Worm (Caenorhabditis elegans): ENCODE data around the gene str-198.

Gene str-198

DNA sequence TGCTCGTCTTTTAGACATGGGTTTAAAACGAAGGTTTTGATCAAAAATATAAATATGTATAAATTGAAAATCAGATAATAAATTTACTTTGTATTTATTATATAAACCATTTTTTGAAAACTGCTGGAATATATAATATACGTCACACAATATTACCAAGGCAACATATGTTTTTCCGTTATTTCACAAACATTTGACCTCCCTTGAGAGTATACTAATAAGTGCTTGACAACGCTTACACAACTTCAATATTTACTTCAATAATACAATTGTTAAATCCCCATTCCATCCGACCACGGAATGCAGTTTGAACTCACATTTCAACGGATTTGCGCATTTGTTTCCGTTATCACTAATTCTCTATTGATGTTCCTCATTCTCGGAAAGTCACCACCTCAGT lies at the start of gene str-198:
str-198 (plus strand) TSS at position 301 of the 400 bp plus-strand sequence.
- TF ChIP-seq unc-62 (GFP tag; optimal IDR thresholded peaks at IDR 0.05): no peak

ce11 chrV:16000433-16000832 lies 47.2 kb upstream of the str-198 start, which contains the start of gene nhr-50:
TSS of gene nhr-50 (minus strand) at chrV:16000631.
- no peak for TF ChIP-seq unc-62 (GFP tag; optimal IDR thresholded peaks at IDR 0.05)

ce11 chrV:16002288-16002687 lies 45.3 kb upstream of the str-198 start, which contains the start of gene nhr-63:
TSS of gene nhr-63 (plus strand) at chrV:16002588.
- no peak for TF ChIP-seq unc-62 (GFP tag; optimal IDR thresholded peaks at IDR 0.05)

- no peak for TF ChIP-seq unc-62 (GFP tag; optimal IDR thresholded peaks at IDR 0.05)
Measured at ce11 chrV:16007505-16007904, 40.1 kb upstream of the str-198 start, which contains the start of gene str-231. TSS of gene str-231 (minus strand) at chrV:16007605.

ce11 chrV:16009564-16009963 lies 38.0 kb upstream of the str-198 start, which contains the start of gene str-233:
TSS of gene str-233 (minus strand) at chrV:16009664.
- TF ChIP-seq unc-62 (GFP tag; optimal IDR thresholded peaks at IDR 0.05): no peak

DNA sequence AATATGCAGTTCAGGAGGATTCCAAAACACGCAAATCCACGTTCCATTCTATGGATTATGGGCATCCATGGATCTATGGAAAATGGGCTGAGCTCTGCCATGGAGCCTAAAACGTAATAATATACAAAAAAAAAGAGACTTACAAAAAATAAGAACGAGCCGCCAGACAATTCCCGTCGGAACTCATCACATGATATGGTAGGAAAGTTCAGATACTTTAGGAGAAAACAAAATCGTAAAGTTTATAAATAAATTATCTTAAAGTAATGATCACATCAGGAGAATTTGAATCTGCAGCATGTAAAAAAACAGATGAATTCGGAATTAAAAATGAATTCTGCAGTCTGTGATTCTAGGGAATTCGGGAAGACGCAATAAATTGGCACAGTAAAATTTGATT lies 32.0 kb upstream of the str-198 start, which contains the start of gene str-232:
str-232 (minus strand) TSS at position 101 of the 400 bp plus-strand sequence.
- no peak for TF ChIP-seq unc-62 (GFP tag; optimal IDR thresholded peaks at IDR 0.05)

DNA sequence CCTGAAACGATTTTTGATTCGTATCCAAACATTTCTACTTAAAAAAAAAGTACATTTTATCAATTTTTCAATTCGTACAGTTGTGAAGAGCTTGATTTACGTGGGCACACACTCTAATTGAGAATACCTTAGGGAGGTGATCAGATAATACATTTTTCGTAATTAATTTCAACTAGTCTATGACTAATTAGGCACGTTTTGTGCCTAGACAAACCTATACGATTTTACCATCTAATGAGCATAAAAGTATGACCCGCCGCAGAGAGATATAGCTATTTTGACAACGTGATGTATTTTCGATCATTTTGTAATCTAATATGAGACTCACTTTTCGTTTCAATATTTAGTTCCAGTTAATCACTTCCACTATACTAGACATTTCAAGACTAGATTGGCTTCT lies 30.6 kb upstream of the str-198 start:
- no peak for TF ChIP-seq unc-62 (GFP tag; optimal IDR thresholded peaks at IDR 0.05)

- no peak for TF ChIP-seq unc-62 (GFP tag; optimal IDR thresholded peaks at IDR 0.05)
Measured at ce11 chrV:16017671-16018070, 29.9 kb upstream of the str-198 start, which contains the start of gene srx-43. TSS of gene srx-43 (plus strand) at chrV:16017971.

DNA sequence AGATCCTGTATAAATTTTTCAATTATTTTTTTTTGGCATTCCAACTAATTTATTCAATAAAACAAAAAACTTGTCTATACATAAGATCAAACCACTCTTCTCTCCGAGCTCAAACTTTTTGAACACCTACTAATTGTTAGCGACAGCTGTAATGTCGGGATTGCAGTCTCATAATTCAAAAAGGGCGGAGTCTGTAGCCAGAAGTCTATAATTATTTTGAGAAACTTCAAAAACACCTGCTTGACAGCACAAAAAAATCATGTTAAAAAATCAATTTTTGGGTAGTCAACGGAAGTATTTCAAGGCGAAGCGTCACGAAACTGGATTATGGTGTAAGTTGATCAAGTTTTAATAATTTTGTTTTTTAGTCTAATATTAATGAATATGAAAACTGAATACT lies 27.6 kb upstream of the str-198 start, which contains the start of gene srx-44:
srx-44 (plus strand) TSS at position 301 of the 400 bp plus-strand sequence.
- TF ChIP-seq unc-62 (GFP tag; optimal IDR thresholded peaks at IDR 0.05): no peak

- TF ChIP-seq unc-62 (GFP tag; optimal IDR thresholded peaks at IDR 0.05): no peak
Measured at ce11 chrV:16022600-16022999, 25.0 kb upstream of the str-198 start.

DNA sequence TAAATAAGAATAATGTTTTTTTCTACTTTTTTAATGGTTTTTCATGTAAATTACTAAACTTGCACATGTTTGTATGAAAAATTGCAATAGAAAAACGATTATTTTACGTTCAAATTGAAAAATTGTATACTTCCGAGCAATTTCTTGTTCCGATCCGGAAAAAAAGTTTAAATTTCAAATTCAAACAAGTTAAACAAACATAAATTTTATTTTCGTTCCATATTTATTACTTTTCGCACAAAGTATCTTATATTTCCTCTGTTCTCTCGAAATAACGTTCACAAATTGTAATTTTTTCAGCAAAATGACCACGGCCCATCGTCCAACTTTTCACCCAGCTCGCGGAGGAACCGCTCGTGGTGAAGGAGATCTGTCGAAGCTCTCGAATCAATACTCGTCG lies 24.6 kb upstream of the str-198 start, which contains the start of gene cwc-15:
cwc-15 (plus strand) TSS at position 301 of the 400 bp plus-strand sequence.
- no peak for TF ChIP-seq unc-62 (GFP tag; optimal IDR thresholded peaks at IDR 0.05)

- TF ChIP-seq unc-62 (GFP tag; optimal IDR thresholded peaks at IDR 0.05): no peak
Measured at ce11 chrV:16023559-16023958, 24.0 kb upstream of the str-198 start.

ce11 chrV:16024300-16024699 lies 23.3 kb upstream of the str-198 start, which contains the start of gene T10C6.6:
TSS of gene T10C6.6 (plus strand) at chrV:16024326.
- TF ChIP-seq unc-62 (GFP tag; optimal IDR thresholded peaks at IDR 0.05): no peak

DNA sequence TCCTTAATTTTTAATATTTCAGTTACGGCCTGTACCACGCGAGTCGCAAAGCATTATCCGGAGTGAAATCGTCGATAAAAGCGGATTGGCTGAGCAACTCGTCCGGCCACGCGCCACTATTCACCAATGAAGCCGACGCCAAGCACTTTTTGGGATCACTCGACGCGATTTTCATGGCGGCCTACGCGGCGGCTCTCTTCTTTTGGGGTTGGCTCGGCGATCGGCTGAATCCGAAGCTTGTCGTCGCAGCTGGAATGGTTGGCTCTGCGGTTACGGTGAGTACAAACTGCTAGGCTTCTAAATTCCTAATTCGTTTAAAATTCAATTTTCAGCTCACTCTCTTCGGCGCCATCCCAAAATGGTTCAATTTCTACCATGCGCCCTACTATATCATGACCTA lies 22.7 kb upstream of the str-198 start:
- no peak for TF ChIP-seq unc-62 (GFP tag; optimal IDR thresholded peaks at IDR 0.05)

DNA sequence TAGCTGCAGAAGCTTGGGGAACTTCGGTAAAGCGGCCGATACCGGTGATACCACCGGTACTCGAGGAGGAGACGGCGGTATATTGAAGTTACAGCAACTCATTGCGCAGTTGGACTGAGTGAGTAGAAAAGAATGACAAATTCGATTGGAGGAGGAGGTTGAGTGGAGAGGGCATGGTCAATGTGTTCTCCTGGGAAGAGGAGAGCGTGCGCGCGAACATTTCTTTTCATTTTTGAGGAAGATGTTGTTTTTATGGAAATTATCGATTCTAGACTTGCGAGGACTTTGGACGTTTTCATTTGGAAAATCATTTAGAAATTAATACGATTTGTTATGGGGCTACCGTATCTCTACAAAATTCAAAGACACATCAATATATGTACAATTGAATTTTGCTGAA lies 18.4 kb upstream of the str-198 start:
- TF ChIP-seq unc-62 (GFP tag; optimal IDR thresholded peaks at IDR 0.05): no peak

DNA sequence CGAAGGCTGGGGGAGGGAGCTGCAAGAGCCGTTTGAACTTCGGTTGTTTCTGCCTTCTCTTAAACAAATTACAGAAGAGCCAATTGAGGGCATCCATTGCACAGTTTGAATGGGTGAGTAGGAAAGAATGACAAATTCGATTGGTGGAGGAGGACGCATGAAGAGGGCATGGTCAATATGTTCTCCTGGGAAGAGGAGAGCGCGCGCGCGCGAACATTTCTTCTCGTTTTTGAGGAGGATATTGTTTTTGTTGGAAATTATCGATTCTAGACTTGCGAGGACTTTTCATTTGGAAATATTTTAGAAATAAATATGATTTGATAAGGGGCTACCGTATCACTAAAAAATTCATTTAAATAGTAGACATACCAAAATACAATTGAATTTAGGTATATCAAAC lies 16.0 kb upstream of the str-198 start, which contains the start of gene T10C6.7:
T10C6.7 (minus strand) TSS at position 143 of the 400 bp plus-strand sequence.
- no peak for TF ChIP-seq unc-62 (GFP tag; optimal IDR thresholded peaks at IDR 0.05)

- no peak for TF ChIP-seq unc-62 (GFP tag; optimal IDR thresholded peaks at IDR 0.05)
Measured at ce11 chrV:16032761-16033160, 14.8 kb upstream of the str-198 start, which contains the start of gene T10C6.16. TSS of gene T10C6.16 (minus strand) at chrV:16033005.

ce11 chrV:16033491-16033890 lies 14.1 kb upstream of the str-198 start:
- no peak for TF ChIP-seq unc-62 (GFP tag; optimal IDR thresholded peaks at IDR 0.05)
